Worm (Caenorhabditis elegans) whole organism, L3 larva: ENCODE measurements around the gene ZK418.5.
A peak's percentile ranks its signal among the peaks of the same experiment; 100 is the strongest.

ENCODE experiments used
- R02D3.7 ChIP-seq: fragments of 150-350 bp; optimal IDR thresholded peaks from 2 replicates; lab custom pipeline; 2014; ENCODE audit warnings: missing biosample characterization, missing genetic modification characterization
- ZK546.5 ChIP-seq: sonication (generic microtip); optimal IDR thresholded peaks from 2 replicates; lab custom pipeline; 2017; ENCODE audit warnings: missing biosample characterization, missing genetic modification characterization
- aly-2 ChIP-seq: fragments of 150-350 bp; optimal IDR thresholded peaks from 2 replicates; lab custom pipeline; 2014; ENCODE audit warnings: missing biosample characterization, missing genetic modification characterization
- ama-1 ChIP-seq: fragments of 150-350 bp; optimal IDR thresholded peaks from 2 replicates; lab custom pipeline; 2018
- ceh-16 ChIP-seq: sonication (generic microtip); optimal IDR thresholded peaks from 2 replicates; lab custom pipeline; 2017; ENCODE audit warnings: missing biosample characterization, missing genetic modification characterization
- ceh-28 ChIP-seq: fragments of 150-350 bp; optimal IDR thresholded peaks from 2 replicates; lab custom pipeline; 2014; ENCODE audit warnings: missing biosample characterization, missing genetic modification reagents, missing genetic modification characterization
- ceh-9 ChIP-seq: sonication (generic microtip); optimal IDR thresholded peaks from 2 replicates; lab custom pipeline; 2018; ENCODE audit warnings: missing biosample characterization, missing genetic modification characterization
- daf-12 ChIP-seq: fragments of 150-350 bp; optimal IDR thresholded peaks from 2 replicates; lab custom pipeline; 2014; ENCODE audit warnings: missing biosample characterization, missing genetic modification reagents, missing genetic modification characterization
- egl-27 ChIP-seq: sonication (generic microtip); optimal IDR thresholded peaks from 4 replicates; lab custom pipeline; 2017; ENCODE audit warnings: missing biosample characterization, missing genetic modification reagents, missing genetic modification characterization
- elt-1 ChIP-seq: fragments of 150-350 bp; optimal IDR thresholded peaks from 2 replicates; lab custom pipeline; 2014; ENCODE audit warnings: missing biosample characterization, missing genetic modification characterization
- elt-2 ChIP-seq: sonication (generic microtip); optimal IDR thresholded peaks from 2 replicates; lab custom pipeline; 2016; ENCODE audit warnings: missing genetic modification reagents, mild to moderate bottlenecking, missing genetic modification characterization, missing compliant biosample characterization
- fos-1 ChIP-seq: fragments of 150-350 bp; optimal IDR thresholded peaks from 2 replicates; lab custom pipeline; 2014; ENCODE audit warnings: missing biosample characterization, missing genetic modification characterization
- hmg-11 ChIP-seq: sonication (generic microtip); optimal IDR thresholded peaks from 2 replicates; lab custom pipeline; 2016; ENCODE audit warnings: missing genetic modification characterization, missing compliant biosample characterization
- lin-39 ChIP-seq: fragments of 150-350 bp; optimal IDR thresholded peaks from 2 replicates; lab custom pipeline; 2018; ENCODE audit warnings: missing biosample characterization, missing genetic modification reagents, missing genetic modification characterization
- lsy-12 ChIP-seq: sonication (generic microtip); optimal IDR thresholded peaks from 2 replicates; lab custom pipeline; 2016; ENCODE audit warnings: mild to moderate bottlenecking, missing genetic modification characterization, missing compliant biosample characterization
- mdl-1 ChIP-seq: fragments of 150-350 bp; optimal IDR thresholded peaks from 2 replicates; lab custom pipeline; 2014; ENCODE audit warnings: missing biosample characterization, missing genetic modification characterization
- mml-1 ChIP-seq: fragments of 150-350 bp; sonication (generic microtip); optimal IDR thresholded peaks from 3 replicates; lab custom pipeline; 2014; ENCODE audit warnings: missing biosample characterization, missing genetic modification characterization
- nfya-1 ChIP-seq: sonication (generic microtip); optimal IDR thresholded peaks from 2 replicates; lab custom pipeline; 2017; ENCODE audit warnings: missing genetic modification characterization, mild to moderate bottlenecking, missing compliant biosample characterization, antibody characterized with exemption, moderate library complexity; ENCODE audit not compliant: insufficient read depth
- nhr-11 ChIP-seq: fragments of 150-350 bp; optimal IDR thresholded peaks from 2 replicates; lab custom pipeline; 2014; ENCODE audit warnings: missing biosample characterization, missing genetic modification characterization
- nhr-12 ChIP-seq: fragments of 150-350 bp; optimal IDR thresholded peaks from 2 replicates; lab custom pipeline; 2014; ENCODE audit warnings: missing biosample characterization, missing genetic modification characterization
- nhr-25 ChIP-seq: sonication (generic microtip); optimal IDR thresholded peaks from 2 replicates; lab custom pipeline; 2017; ENCODE audit warnings: missing biosample characterization, missing genetic modification characterization
- nhr-28 ChIP-seq: fragments of 150-350 bp; optimal IDR thresholded peaks from 2 replicates; lab custom pipeline; 2014; ENCODE audit warnings: missing biosample characterization, missing genetic modification characterization
- nhr-43 ChIP-seq: sonication (generic microtip); optimal IDR thresholded peaks from 2 replicates; lab custom pipeline; 2016; ENCODE audit warnings: mild to moderate bottlenecking, missing genetic modification characterization, missing compliant biosample characterization; ENCODE audit not compliant: poor library complexity, severe bottlenecking
- nhr-67 ChIP-seq: fragments of 150-350 bp; optimal IDR thresholded peaks from 2 replicates; lab custom pipeline; 2014; ENCODE audit warnings: missing biosample characterization, missing genetic modification characterization
- nhr-77 ChIP-seq: fragments of 150-350 bp; optimal IDR thresholded peaks from 2 replicates; lab custom pipeline; 2014; ENCODE audit warnings: missing biosample characterization, missing genetic modification characterization
- pha-4 ChIP-seq: fragments of 150-350 bp; optimal IDR thresholded peaks from 2 replicates; lab custom pipeline; 2014; ENCODE audit warnings: missing biosample characterization, missing genetic modification reagents, missing genetic modification characterization
- pqm-1 ChIP-seq: fragments of 150-350 bp; optimal IDR thresholded peaks from 2 replicates; lab custom pipeline; 2017; ENCODE audit warnings: missing biosample characterization, missing genetic modification characterization, inconsistent platforms
- sea-2 ChIP-seq: fragments of 150-350 bp; sonication (generic microtip); optimal IDR thresholded peaks from 4 replicates; lab custom pipeline; 2014; ENCODE audit warnings: missing biosample characterization, missing genetic modification reagents, missing genetic modification characterization
- skn-1 ChIP-seq: fragments of 150-350 bp; optimal IDR thresholded peaks from 2 replicates; lab custom pipeline; 2014; ENCODE audit warnings: missing biosample characterization, missing genetic modification characterization
- snpc-4 ChIP-seq: fragments of 150-350 bp; optimal IDR thresholded peaks from 2 replicates; lab custom pipeline; 2014; ENCODE audit warnings: missing biosample characterization, missing genetic modification characterization
- tbx-2 ChIP-seq: sonication (generic microtip); optimal IDR thresholded peaks from 2 replicates; lab custom pipeline; 2016; ENCODE audit warnings: mild to moderate bottlenecking, missing genetic modification characterization, missing compliant biosample characterization
- zag-1 ChIP-seq: fragments of 150-350 bp; optimal IDR thresholded peaks from 2 replicates; lab custom pipeline; 2014; ENCODE audit warnings: missing biosample characterization, missing genetic modification characterization
- ztf-11 ChIP-seq: fragments of 150-350 bp; optimal IDR thresholded peaks from 2 replicates; lab custom pipeline; 2014; ENCODE audit warnings: missing biosample characterization, missing genetic modification characterization
- ztf-4 ChIP-seq: fragments of 150-350 bp; optimal IDR thresholded peaks from 2 replicates; lab custom pipeline; 2014; ENCODE audit warnings: missing biosample characterization, missing genetic modification characterization

Gene ZK418.5

ce11 chrIII:7112285-7112684, 38.6 kb upstream of the ZK418.5 start:
- TF ChIP-seq sea-2 (no peak), elt-2 (no peak), ceh-28 (tag; lab: Kevin White, UChicago) (no peak), ZK546.5 (tag; lab: Kevin White, UChicago) (no peak), mdl-1 (tag; lab: Kevin White, UChicago) (no peak), ama-1 (lab: Kevin White, UChicago) (no peak), snpc-4 (tag; lab: Kevin White, UChicago) (no peak), nhr-77 (tag; lab: Kevin White, UChicago) (no peak), mml-1 (tag; lab: Kevin White, UChicago) (no peak), nhr-11 (tag; lab: Kevin White, UChicago) (no peak), pha-4 (tag; lab: Kevin White, UChicago) (no peak), skn-1 (tag; lab: Kevin White, UChicago) (no peak), ceh-9 (tag; lab: Kevin White, UChicago) (no peak), nhr-25 (tag; lab: Kevin White, UChicago) (no peak), egl-27 (no peak), ztf-4 (tag; lab: Kevin White, UChicago) (no peak), aly-2 (tag; lab: Kevin White, UChicago) (no peak)

ce11 chrIII:7111793-7112192, 38.1 kb upstream of the ZK418.5 start, which contains the start of gene B0280.7:
TSS of gene B0280.7 (minus strand) at chrIII:7111893.
- no peak for TF ChIP-seq pha-4 (tag; lab: Kevin White, UChicago)
- TF ChIP-seq nhr-67, result no peak
- no peak for TF ChIP-seq tbx-2 (tag; lab: Kevin White, UChicago)
- no peak for TF ChIP-seq nhr-43 (tag; lab: Kevin White, UChicago)
- TF ChIP-seq ceh-9 (tag; lab: Kevin White, UChicago), result no peak
- TF ChIP-seq aly-2 (tag; lab: Kevin White, UChicago), result no peak
- TF ChIP-seq nhr-12, result no peak
- TF ChIP-seq nhr-77 (tag; lab: Kevin White, UChicago), result no peak
- TF ChIP-seq fos-1 (tag; lab: Kevin White, UChicago), result no peak
- no peak for TF ChIP-seq nfya-1 (tag; lab: Kevin White, UChicago)
- no peak for TF ChIP-seq ZK546.5 (tag; lab: Kevin White, UChicago)
- no peak for TF ChIP-seq ceh-16
- TF ChIP-seq nhr-28, result no peak
- no peak for TF ChIP-seq R02D3.7 (tag; lab: Kevin White, UChicago)
- no peak for TF ChIP-seq nhr-25 (tag; lab: Kevin White, UChicago)
- no peak for TF ChIP-seq zag-1 (tag; lab: Kevin White, UChicago)

- TF ChIP-seq elt-2, result peak; percentile 77
- no peak for TF ChIP-seq ztf-11 (tag; lab: Kevin White, UChicago)
- TF ChIP-seq egl-27, result no peak
- no peak for TF ChIP-seq aly-2 (tag; lab: Kevin White, UChicago)
- TF ChIP-seq zag-1 (tag; lab: Kevin White, UChicago), result no peak
- peak; percentile 59 for TF ChIP-seq pqm-1 (tag; lab: Kevin White, UChicago)
- peak; percentile 17 for TF ChIP-seq pha-4 (tag; lab: Kevin White, UChicago)
Observed at ce11 chrIII:7107965-7108364, 34.3 kb upstream of the ZK418.5 start, which contains the start of gene odd-1. TSS of gene odd-1 (plus strand) at chrIII:7108313.

ce11 chrIII:7106854-7107253, 33.2 kb upstream of the ZK418.5 start:
- TF ChIP-seq elt-2 (peak; percentile 72), snpc-4 (tag; lab: Kevin White, UChicago) (no peak), pqm-1 (tag; lab: Kevin White, UChicago) (peak; percentile 55)

- TF ChIP-seq lsy-12 (no peak), elt-1 (no peak), daf-12 (tag; lab: Kevin White, UChicago) (no peak), hmg-11 (tag; lab: Kevin White, UChicago) (no peak), mdl-1 (tag; lab: Kevin White, UChicago) (no peak), pha-4 (tag; lab: Kevin White, UChicago) (no peak), fos-1 (tag; lab: Kevin White, UChicago) (no peak), lin-39 (tag; lab: Kevin White, UChicago) (no peak), nhr-28 (no peak)
Observed at ce11 chrIII:7103940-7104440, 30.3 kb upstream of the ZK418.5 start, which contains the start of gene cpg-2. TSS of gene cpg-2 (minus strand) at chrIII:7103990.
